Worm (Caenorhabditis elegans) whole organism, young adult: Measurements from ENCODE around the gene ttbk-5.

Experiments used
- B0035.1 ChIP-seq: sonication (generic microtip); optimal IDR thresholded peaks from 2 replicates; lab custom pipeline; 2016; ENCODE audit warnings: missing genetic modification characterization, mild to moderate bottlenecking, missing compliant biosample characterization, missing genotype, missing genetic modification reagents
- B0261.1 ChIP-seq: sonication (generic microtip); optimal IDR thresholded peaks from 2 replicates; lab custom pipeline; 2016; ENCODE audit warnings: mild to moderate bottlenecking, missing genetic modification characterization, moderate library complexity, missing compliant biosample characterization
- F37B4.10 ChIP-seq: fragments of 200-800 bp; sonication (Bioruptor generic); IDR thresholded peaks from 2 replicates; pipeline ENCODE4 v1.3.6; 2022; ENCODE audit warnings: missing genetic modification characterization, missing compliant biosample characterization
- F39B2.1 ChIP-seq: fragments of 200-800 bp; sonication (Bioruptor generic); IDR thresholded peaks from 2 replicates; pipeline ENCODE4 v1.3.6; 2022; ENCODE audit warnings: missing genetic modification reagents, missing genetic modification characterization, missing compliant biosample characterization
- F52B5.7 ChIP-seq: sonication (generic microtip); optimal IDR thresholded peaks from 2 replicates; lab custom pipeline; 2016; ENCODE audit warnings: mild to moderate bottlenecking, missing genetic modification characterization, missing compliant biosample characterization
- F57A8.1 ChIP-seq: fragments of 200-800 bp; sonication (Bioruptor generic); optimal IDR thresholded peaks from 2 replicates; lab custom pipeline; 2018; ENCODE audit warnings: mild to moderate bottlenecking, missing genetic modification characterization, moderate library complexity, missing compliant biosample characterization
- Y53G8AR.9 ChIP-seq: fragments of 200-800 bp; sonication (Bioruptor generic); conservative IDR thresholded peaks from 2 replicates; pipeline ENCODE4 v1.3.6; 2022; ENCODE audit warnings: missing genetic modification reagents, missing genetic modification characterization, missing compliant biosample characterization
- Y56A3A.18 ChIP-seq: fragments of 200-800 bp; sonication (Bioruptor generic); IDR thresholded peaks from 2 replicates; pipeline ENCODE4 v1.3.6; 2022; ENCODE audit warnings: missing genetic modification reagents, missing genetic modification characterization, missing compliant biosample characterization
- Y79H2A.3 ChIP-seq: fragments of 200-800 bp; sonication (Bioruptor generic); conservative IDR thresholded peaks from 2 replicates; pipeline ENCODE4 v1.3.6; 2022; ENCODE audit warnings: missing genetic modification reagents, missing genetic modification characterization, missing compliant biosample characterization
- ZK185.1 ChIP-seq: sonication (generic microtip); optimal IDR thresholded peaks from 2 replicates; lab custom pipeline; 2016; ENCODE audit warnings: mild to moderate bottlenecking, missing genetic modification characterization, missing compliant biosample characterization; ENCODE audit not compliant: poor library complexity, severe bottlenecking
- aptf-3 ChIP-seq: fragments of 200-800 bp; sonication (Bioruptor generic); IDR thresholded peaks from 2 replicates; pipeline ENCODE4 v1.3.6; 2022; ENCODE audit warnings: missing genetic modification characterization, missing compliant biosample characterization
- atf-7 ChIP-seq: sonication (generic microtip); optimal IDR thresholded peaks from 2 replicates; lab custom pipeline; 2017; ENCODE audit warnings: mild to moderate bottlenecking, missing genetic modification characterization, missing compliant biosample characterization
- attf-3 ChIP-seq: fragments of 200-800 bp; sonication (Bioruptor generic); conservative IDR thresholded peaks from 2 replicates; pipeline ENCODE4 v1.3.6; 2022; ENCODE audit warnings: missing genetic modification reagents, missing genetic modification characterization, missing compliant biosample characterization
- bed-1 ChIP-seq: fragments of 200-800 bp; sonication (Bioruptor generic); IDR thresholded peaks from 2 replicates; pipeline ENCODE4 v1.3.6; 2022; ENCODE audit warnings: missing genetic modification reagents, missing genetic modification characterization, missing compliant biosample characterization
- ccch-3 ChIP-seq: fragments of 200-800 bp; sonication (Bioruptor generic); optimal IDR thresholded peaks from 2 replicates; lab custom pipeline; 2018; ENCODE audit warnings: mild to moderate bottlenecking, missing genetic modification characterization, missing compliant biosample characterization
- ceh-27 ChIP-seq: fragments of 200-800 bp; sonication (Bioruptor generic); optimal IDR thresholded peaks from 2 replicates; lab custom pipeline; 2018; ENCODE audit warnings: mild to moderate bottlenecking, missing genetic modification characterization, moderate library complexity, missing compliant biosample characterization
- chd-7 ChIP-seq: sonication (generic microtip); optimal IDR thresholded peaks from 2 replicates; lab custom pipeline; 2016; ENCODE audit warnings: mild to moderate bottlenecking, missing genetic modification characterization, moderate library complexity, missing compliant biosample characterization
- die-1 ChIP-seq: sonication (generic microtip); optimal IDR thresholded peaks from 2 replicates; lab custom pipeline; 2016; ENCODE audit warnings: missing genotype, mild to moderate bottlenecking, missing genetic modification characterization, missing compliant biosample characterization
- egl-18 ChIP-seq: fragments of 200-800 bp; sonication (Bioruptor generic); IDR thresholded peaks from 2 replicates; pipeline ENCODE4 v1.3.6; 2022; ENCODE audit warnings: missing genetic modification reagents, missing genetic modification characterization, missing compliant biosample characterization
- egl-44 ChIP-seq: fragments of 200-800 bp; sonication (Bioruptor generic); IDR thresholded peaks from 2 replicates; pipeline ENCODE4 v1.3.6; 2022; ENCODE audit warnings: missing genetic modification reagents, missing genetic modification characterization, missing compliant biosample characterization
- egrh-3 ChIP-seq: fragments of 200-800 bp; sonication (Bioruptor generic); IDR thresholded peaks from 2 replicates; pipeline ENCODE4 v1.3.6; 2022; ENCODE audit warnings: missing genetic modification reagents, missing genetic modification characterization, missing compliant biosample characterization
- hlh-12 ChIP-seq: sonication (generic microtip); optimal IDR thresholded peaks from 2 replicates; lab custom pipeline; 2016; ENCODE audit warnings: missing genetic modification characterization, missing compliant biosample characterization
- let-526 ChIP-seq: fragments of 200-800 bp; sonication (Bioruptor generic); IDR thresholded peaks from 2 replicates; pipeline ENCODE4 v1.3.6; 2022; ENCODE audit warnings: missing genetic modification reagents, missing genetic modification characterization, missing compliant biosample characterization
- lin-35 ChIP-seq, 3 experiments: fragments of 150-350 bp in 2 of 3; sonication (generic microtip) in 1 of 3; optimal IDR thresholded peaks; 2 replicates each; lab custom pipeline; 2014 to 2018; ENCODE audit warnings: missing biosample characterization in 3 of 3, missing genetic modification characterization in 3 of 3, missing genetic modification reagents in 3 of 3
- nhr-120 ChIP-seq: fragments of 200-800 bp; sonication (Bioruptor generic); IDR thresholded peaks from 2 replicates; pipeline ENCODE4 v1.3.6; 2022; ENCODE audit warnings: missing genetic modification characterization, missing compliant biosample characterization
- nhr-90 ChIP-seq: sonication (generic microtip); optimal IDR thresholded peaks from 2 replicates; lab custom pipeline; 2016; ENCODE audit warnings: missing genotype, mild to moderate bottlenecking, missing genetic modification characterization, missing compliant biosample characterization
- rec-8 ChIP-seq, 2 experiments: sonication (generic microtip); optimal IDR thresholded peaks; 2 replicates each; lab custom pipeline; 2016; ENCODE audit warnings: mild to moderate bottlenecking in 2 of 2, missing genetic modification characterization in 2 of 2, missing genetic modification reagents in 2 of 2, missing genotype in 2 of 2, missing biosample characterization in 1 of 2, missing compliant biosample characterization in 1 of 2, moderate library complexity in 1 of 2
- rpc-1 ChIP-seq, 2 experiments: fragments of 150-350 bp in 1 of 2; sonication (generic microtip) in 1 of 2; optimal IDR thresholded peaks; 2 replicates each; lab custom pipeline; 2014 to 2018; ENCODE audit warnings: missing biosample characterization in 1 of 2, missing genetic modification characterization in 1 of 2, missing genetic modification reagents in 1 of 2, missing genotype in 1 of 2
- snpc-1.3 ChIP-seq: sonication (generic microtip); optimal IDR thresholded peaks from 2 replicates; lab custom pipeline; 2017; ENCODE audit warnings: missing genetic modification characterization, mild to moderate bottlenecking, missing compliant biosample characterization, antibody characterized with exemption, moderate library complexity, missing genotype, missing genetic modification reagents; ENCODE audit not compliant: insufficient read depth
- snpc-3.4 ChIP-seq: sonication (generic microtip); optimal IDR thresholded peaks from 2 replicates; lab custom pipeline; 2017; ENCODE audit warnings: missing genetic modification characterization, mild to moderate bottlenecking, missing compliant biosample characterization, antibody characterized with exemption, moderate library complexity, missing genotype, missing genetic modification reagents
- tbp1 ChIP-seq: fragments of 200-800 bp; sonication (Bioruptor generic); optimal IDR thresholded peaks from 2 replicates; lab custom pipeline; 2018; ENCODE audit warnings: mild to moderate bottlenecking, missing genetic modification characterization, missing compliant biosample characterization
- unc-130 ChIP-seq: sonication (generic microtip); optimal IDR thresholded peaks from 2 replicates; lab custom pipeline; 2016; ENCODE audit warnings: missing genetic modification reagents, missing genetic modification characterization, missing compliant biosample characterization
- zfh-2 ChIP-seq: fragments of 200-800 bp; sonication (Bioruptor generic); conservative IDR thresholded peaks from 2 replicates; pipeline ENCODE4 v1.3.6; 2022; ENCODE audit warnings: missing genetic modification reagents, missing genetic modification characterization, missing compliant biosample characterization
- zim-3 ChIP-seq: sonication (generic microtip); optimal IDR thresholded peaks from 2 replicates; lab custom pipeline; 2017; ENCODE audit warnings: mild to moderate bottlenecking, missing genetic modification characterization, moderate library complexity, missing compliant biosample characterization
- ztf-25 ChIP-seq: fragments of 200-800 bp; sonication (Bioruptor generic); IDR thresholded peaks from 2 replicates; pipeline ENCODE4 v1.3.6; 2022; ENCODE audit warnings: missing genetic modification reagents, missing genetic modification characterization, missing compliant biosample characterization
- ztf-3 ChIP-seq: fragments of 200-800 bp; sonication (Bioruptor generic); optimal IDR thresholded peaks from 2 replicates; lab custom pipeline; 2018; ENCODE audit warnings: mild to moderate bottlenecking, missing genetic modification characterization, missing compliant biosample characterization
- ztf-6 ChIP-seq: fragments of 200-800 bp; sonication (Bioruptor generic); IDR thresholded peaks from 2 replicates; pipeline ENCODE4 v1.3.6; 2022; ENCODE audit warnings: missing genetic modification reagents, missing genetic modification characterization, missing compliant biosample characterization

The ttbk-5 gene

DNA sequence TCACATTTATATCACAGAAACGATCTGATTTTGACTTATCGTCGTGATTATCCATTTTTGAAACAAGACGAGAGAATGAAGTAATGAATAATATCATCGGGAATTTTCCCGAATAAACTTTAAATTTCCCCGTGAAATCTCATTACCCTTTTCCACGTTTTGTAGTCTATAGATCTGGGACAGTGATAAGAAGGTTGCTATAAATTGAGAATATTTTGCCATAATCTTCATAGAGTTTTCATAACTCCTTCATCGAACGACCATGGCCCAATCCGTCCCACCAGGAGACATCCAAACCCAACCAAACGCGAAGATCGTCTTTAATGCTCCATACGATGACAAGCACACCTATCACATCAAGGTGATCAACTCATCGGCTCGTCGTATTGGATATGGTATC, 4.7 kb downstream of the ttbk-5 start, which contains the start of the genes C04G2.5 and msp-36:
Gene C04G2.5, minus strand, starts transcription at position 101 of the 400 bp plus-strand sequence.
Gene msp-36, plus strand, starts transcription at position 263 of the 400 bp plus-strand sequence.
- TF ChIP-seq F52B5.7 (tag; lab: Kevin White, UChicago) (no peak), die-1 (tag; lab: Kevin White, UChicago) (no peak), ceh-27 (GFP tag; lab: Kevin White, UChicago) (no peak), ZK185.1 (no peak), lin-35 (GFP tag; optimal IDR thresholded peaks at IDR 0.05; lab: Kevin White, UChicago) (no peak), F37B4.10 (no peak), hlh-12 (tag; lab: Kevin White, UChicago) (no peak), nhr-90 (tag; lab: Kevin White, UChicago) (no peak), ztf-6 (GFP tag; lab: Robert Waterston, UW) (no peak), rec-8 (tag; optimal IDR thresholded peaks at IDR 0.05; lab: Kevin White, UChicago) (no peak), F57A8.1 (GFP tag; lab: Kevin White, UChicago) (no peak)
- TF ChIP-seq, all 124 proteins: peak for 0

DNA sequence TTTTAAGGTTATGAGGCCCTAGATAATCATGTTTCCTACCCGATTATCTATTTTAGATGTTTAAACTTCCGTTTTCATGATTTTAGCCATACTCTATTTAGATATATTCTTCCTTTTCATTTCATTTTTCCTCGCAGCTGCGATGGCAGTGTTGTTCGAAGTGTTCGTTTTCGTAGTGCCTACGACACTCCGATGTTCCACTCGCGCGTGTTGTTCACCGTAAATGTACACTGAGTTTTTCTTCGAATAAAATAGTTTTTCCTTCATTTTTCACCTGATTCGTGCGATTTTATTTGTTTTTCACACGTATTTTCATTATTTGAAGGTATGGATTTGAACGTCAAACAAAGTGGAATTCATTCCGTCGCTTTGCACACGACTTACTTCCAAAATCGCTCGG, 6.4 kb downstream of the ttbk-5 start, which contains the start of gene dis-3:
Gene dis-3, plus strand, starts transcription at position 322 of the 400 bp plus-strand sequence.
- TF ChIP-seq ztf-25 = no peak
- no peak for TF ChIP-seq chd-7 (tag; lab: Kevin White, UChicago)
- peak; percentile 88 for TF ChIP-seq attf-3
- TF ChIP-seq, all 124 proteins: peak for 1

DNA sequence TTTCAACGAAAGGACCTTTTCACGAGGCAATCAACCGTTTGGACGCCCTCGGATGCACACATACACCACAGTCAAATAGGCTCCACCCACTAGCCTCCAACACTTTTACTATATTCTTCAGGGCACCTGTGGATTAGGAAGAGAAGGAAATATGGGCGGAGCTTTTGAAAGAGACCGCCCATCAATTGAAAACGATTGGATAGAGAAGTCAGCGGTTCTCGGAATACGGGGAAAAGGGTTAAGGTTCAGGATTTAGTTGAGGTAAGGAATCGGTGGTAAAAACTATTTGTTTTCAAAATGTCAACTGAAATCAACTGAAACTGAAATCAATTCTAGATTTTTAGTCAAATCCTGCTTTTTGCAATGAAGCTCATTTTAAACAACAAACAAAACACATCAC, 20.0 kb downstream of the ttbk-5 start, which contains the start of gene egl-38:
Gene egl-38, minus strand, starts transcription at position 101 of the 400 bp plus-strand sequence.
- TF ChIP-seq Y53G8AR.9 = no peak
- TF ChIP-seq atf-7 (tag; lab: Kevin White, UChicago) = no peak
- no peak for TF ChIP-seq snpc-3.4 (tag; lab: Kevin White, UChicago)
- TF ChIP-seq nhr-120 (GFP tag; lab: Robert Waterston, UW) = no peak
- no peak for TF ChIP-seq B0261.1 (tag; lab: Kevin White, UChicago)
- TF ChIP-seq Y56A3A.18 (GFP tag; lab: Robert Waterston, UW) = no peak
- no peak for TF ChIP-seq zim-3 (tag; lab: Kevin White, UChicago)

DNA sequence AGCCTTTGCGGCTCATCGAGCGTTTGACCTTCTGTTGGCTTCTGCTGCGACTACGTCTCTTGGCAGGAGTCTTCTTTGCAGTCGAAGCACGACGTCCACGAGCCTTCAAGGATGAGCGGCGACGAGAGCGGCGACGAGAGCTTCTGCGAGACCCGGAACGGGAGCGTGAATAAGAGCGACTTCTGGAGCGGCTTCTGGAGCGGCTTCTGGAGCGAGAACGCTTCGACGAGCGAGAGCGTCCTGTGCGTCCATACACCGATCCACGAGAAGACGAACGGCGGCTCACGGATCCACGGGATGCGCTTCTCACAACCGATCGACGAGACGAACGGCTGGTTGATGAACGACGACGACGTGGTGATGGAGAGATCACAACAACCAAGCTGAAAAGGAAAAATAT, 20.4 kb downstream of the ttbk-5 start:
- TF ChIP-seq snpc-1.3 (tag; lab: Kevin White, UChicago) (no peak), ztf-3 (no peak), zfh-2 (GFP tag; lab: Robert Waterston, UW) (peak; percentile 87), F52B5.7 (tag; lab: Kevin White, UChicago) (no peak), bed-1 (GFP tag; lab: Robert Waterston, UW) (no peak), F39B2.1 (GFP tag; lab: Robert Waterston, UW) (no peak), tbp1 (GFP tag; lab: Kevin White, UChicago) (no peak), egl-18 (GFP tag; lab: Robert Waterston, UW) (no peak), aptf-3 (GFP tag; lab: Robert Waterston, UW) (no peak), egl-44 (GFP tag; lab: Robert Waterston, UW) (no peak), ccch-3 (GFP tag; lab: Kevin White, UChicago) (no peak), rpc-1 (optimal IDR thresholded peaks at IDR 0.05; lab: Kevin White, UChicago) (no peak), rpc-1 (tag; optimal IDR thresholded peaks at IDR 0.05; lab: Kevin White, UChicago) (no peak), unc-130 (GFP tag; lab: Kevin White, UChicago) (no peak), Y79H2A.3 (no peak), B0035.1 (tag; lab: Kevin White, UChicago) (no peak), let-526 (no peak), egrh-3 (peak; percentile 82; the same call in 1 of the 2 replicates)
